Fruit fly (Drosophila melanogaster) whole organism, embryonic: ENCODE measurements around the gene Ldaf1.

ENCODE experiments used
- ATbp ChIP-seq: fragments of 200-800 bp; sonication (Bioruptor generic); optimal IDR thresholded peaks from 2 replicates; lab custom pipeline; 2017; ENCODE audit warnings: missing biosample characterization, mild to moderate bottlenecking, missing genetic modification characterization, missing genetic modification reagents
- Asciz ChIP-seq: fragments of 200-800 bp; sonication (Bioruptor generic); optimal IDR thresholded peaks from 2 replicates; lab custom pipeline; 2017; ENCODE audit warnings: missing biosample characterization, mild to moderate bottlenecking, missing genetic modification characterization, missing genetic modification reagents
- Awh ChIP-seq: fragments of 200-800 bp; sonication (Bioruptor generic); IDR thresholded peaks from 2 replicates; pipeline ENCODE4, ENCODE4 v1.3.6; 2022; ENCODE audit warnings: missing biosample characterization, missing genetic modification characterization
- Blimp-1 ChIP-seq: fragments of 200-800 bp; sonication (Bioruptor generic); optimal IDR thresholded peaks from 3 replicates; lab custom pipeline; 2018; ENCODE audit warnings: missing biosample characterization, missing genetic modification characterization, mild to moderate bottlenecking, moderate library complexity, missing genetic modification reagents
- CG10267 ChIP-seq: fragments of 200-800 bp; sonication (Bioruptor generic); optimal IDR thresholded peaks from 2 replicates; lab custom pipeline; 2018; ENCODE audit warnings: missing biosample characterization, mild to moderate bottlenecking, missing genetic modification characterization, moderate library complexity
- CG10654 ChIP-seq: fragments of 200-800 bp; sonication (Bioruptor generic); optimal IDR thresholded peaks from 2 replicates; lab custom pipeline; 2016; ENCODE audit warnings: missing biosample characterization, missing genetic modification characterization
- CG1233 ChIP-seq: fragments of 200-800 bp; sonication (Bioruptor generic); optimal IDR thresholded peaks from 4 replicates; lab custom pipeline; 2018; ENCODE audit warnings: missing biosample characterization, mild to moderate bottlenecking, missing genetic modification characterization
- CG13123 ChIP-seq: fragments of 200-800 bp; sonication (Bioruptor generic); optimal IDR thresholded peaks from 2 replicates; lab custom pipeline; 2016; ENCODE audit warnings: missing biosample characterization, missing genetic modification characterization
- CG15011 ChIP-seq: fragments of 200-800 bp; sonication (Bioruptor generic); optimal IDR thresholded peaks from 3 replicates; lab custom pipeline; 2018; ENCODE audit warnings: missing biosample characterization, mild to moderate bottlenecking, missing genetic modification characterization
- CG16815 ChIP-seq: fragments of 200-800 bp; sonication (Bioruptor generic); optimal IDR thresholded peaks from 3 replicates; lab custom pipeline; 2017; ENCODE audit warnings: missing biosample characterization, mild to moderate bottlenecking, missing genetic modification characterization
- CG17912 ChIP-seq: fragments of 200-800 bp; sonication (Bioruptor generic); optimal IDR thresholded peaks from 2 replicates; lab custom pipeline; 2018; ENCODE audit warnings: missing biosample characterization, mild to moderate bottlenecking, missing genetic modification characterization
- CG1832 ChIP-seq: fragments of 200-800 bp; sonication (Bioruptor generic); optimal IDR thresholded peaks from 2 replicates; lab custom pipeline; 2017; ENCODE audit warnings: missing biosample characterization, mild to moderate bottlenecking, missing genetic modification characterization, inconsistent platforms
- CG18476 ChIP-seq: fragments of 200-800 bp; sonication (Bioruptor generic); optimal IDR thresholded peaks from 2 replicates; lab custom pipeline; 2016; ENCODE audit warnings: missing biosample characterization, mild to moderate bottlenecking, missing genetic modification characterization
- CG2116 ChIP-seq: fragments of 200-800 bp; sonication (Bioruptor generic); optimal IDR thresholded peaks from 3 replicates; lab custom pipeline; 2018; ENCODE audit warnings: missing biosample characterization, mild to moderate bottlenecking, missing genetic modification characterization
- CG2202 ChIP-seq: fragments of 200-800 bp; sonication (Bioruptor generic); optimal IDR thresholded peaks from 2 replicates; lab custom pipeline; 2018; ENCODE audit warnings: missing biosample characterization, mild to moderate bottlenecking, missing genetic modification characterization
- CG32767 ChIP-seq: fragments of 200-800 bp; sonication (Bioruptor generic); IDR thresholded peaks from 2 replicates; pipeline ENCODE4 v1.3.6; 2022; ENCODE audit warnings: missing biosample characterization, missing genetic modification characterization
- CG3995 ChIP-seq: fragments of 200-800 bp; sonication (Bioruptor generic); optimal IDR thresholded peaks from 3 replicates; lab custom pipeline; 2016; ENCODE audit warnings: missing biosample characterization, missing genetic modification characterization
- CG4424 ChIP-seq: fragments of 200-800 bp; sonication (Bioruptor generic); optimal IDR thresholded peaks from 3 replicates; lab custom pipeline; 2016; ENCODE audit warnings: missing biosample characterization, missing genetic modification characterization
- CG6175 ChIP-seq: fragments of 200-800 bp; sonication (Bioruptor generic); IDR thresholded peaks from 3 replicates; pipeline ENCODE4 v1.3.6; 2022; ENCODE audit warnings: missing biosample characterization, missing genetic modification characterization
- CG6765 ChIP-seq: fragments of 200-800 bp; sonication (Bioruptor generic); optimal IDR thresholded peaks from 3 replicates; lab custom pipeline; 2017; ENCODE audit warnings: missing biosample characterization, mild to moderate bottlenecking, missing genetic modification characterization
- CG9817 ChIP-seq: fragments of 200-800 bp; sonication (Bioruptor generic); optimal IDR thresholded peaks from 2 replicates; lab custom pipeline; 2018; ENCODE audit warnings: missing biosample characterization, mild to moderate bottlenecking, missing genetic modification characterization, moderate library complexity
- CkIIα-i1 ChIP-seq: fragments of 200-800 bp; sonication (Bioruptor generic); IDR thresholded peaks from 2 replicates; pipeline ENCODE4 v1.3.6; 2022; ENCODE audit warnings: missing biosample characterization, missing genetic modification characterization
- Deaf1 ChIP-seq: fragments of 200-800 bp; optimal IDR thresholded peaks from 3 replicates; lab custom pipeline; 2019; ENCODE audit warnings: missing biosample characterization, mild to moderate bottlenecking, missing genetic modification characterization, moderate library complexity
- Dek ChIP-seq: fragments of 200-800 bp; sonication (Bioruptor generic); optimal IDR thresholded peaks from 3 replicates; lab custom pipeline; 2019; ENCODE audit warnings: missing biosample characterization, mild to moderate bottlenecking, missing genetic modification characterization, moderate library complexity
- Doc3 ChIP-seq: fragments of 200-800 bp; sonication (Bioruptor generic); IDR thresholded peaks from 3 replicates; pipeline ENCODE4 v1.3.6; 2022; ENCODE audit warnings: missing biosample characterization, missing genetic modification characterization; ENCODE audit not compliant: partially characterized antibody
- Dref ChIP-seq: fragments of 200-800 bp; sonication (Bioruptor generic); IDR thresholded peaks from 2 replicates; pipeline ENCODE4 v1.3.6; 2022; ENCODE audit warnings: missing biosample characterization, missing genetic modification characterization
- Eip74EF ChIP-seq, 2 experiments: fragments of 200-800 bp in 1 of 2; fragments of >200 bp in 1 of 2; sonication (Bioruptor generic) in 1 of 2; optimal IDR thresholded peaks; 2 replicates each; lab custom pipeline; 2017 to 2019; ENCODE audit warnings: missing biosample characterization in 2 of 2, missing genetic modification characterization in 2 of 2, mild to moderate bottlenecking in 1 of 2, moderate library complexity in 1 of 2
- Ets97D ChIP-seq: fragments of 200-800 bp; sonication (Bioruptor generic); optimal IDR thresholded peaks from 3 replicates; lab custom pipeline; 2016; ENCODE audit warnings: missing biosample characterization, missing genetic modification characterization
- HLH54F ChIP-seq: fragments of 200-800 bp; sonication (Bioruptor generic); optimal IDR thresholded peaks from 3 replicates; lab custom pipeline; 2016; ENCODE audit warnings: missing biosample characterization, missing genetic modification characterization
- MTF-1 ChIP-seq: fragments of 200-800 bp; sonication (Bioruptor generic); optimal IDR thresholded peaks from 2 replicates; lab custom pipeline; 2018; ENCODE audit warnings: missing biosample characterization, mild to moderate bottlenecking, missing genetic modification characterization, borderline replicate concordance
- Poxn ChIP-seq: fragments of 200-800 bp; sonication (Bioruptor generic); IDR thresholded peaks from 2 replicates; pipeline ENCODE4 v1.3.6; 2022; ENCODE audit warnings: missing biosample characterization, missing genetic modification characterization
- Ptx1 ChIP-seq: fragments of 200-800 bp; sonication (Bioruptor generic); IDR thresholded peaks from 2 replicates; pipeline ENCODE4 v1.3.6; 2022; ENCODE audit warnings: missing biosample characterization, missing genetic modification characterization
- Ravus ChIP-seq: fragments of 200-800 bp; sonication (Bioruptor generic); IDR thresholded peaks from 2 replicates; pipeline ENCODE4 v1.3.6; 2022; ENCODE audit warnings: missing biosample characterization, missing genetic modification characterization
- bbx ChIP-seq: fragments of 200-800 bp; sonication (Bioruptor generic); IDR thresholded peaks from 2 replicates; pipeline ENCODE4 v1.3.6; 2022; ENCODE audit warnings: missing biosample characterization, missing genetic modification characterization; ENCODE audit not compliant: partially characterized antibody
- dimm ChIP-seq: fragments of 200-800 bp; sonication (Bioruptor generic); IDR thresholded peaks from 2 replicates; pipeline ENCODE4 v1.3.6; 2022; ENCODE audit warnings: missing biosample characterization, missing genetic modification characterization
- fd3F ChIP-seq: fragments of 200-800 bp; sonication (Bioruptor generic); optimal IDR thresholded peaks from 2 replicates; lab custom pipeline; 2018; ENCODE audit warnings: missing biosample characterization, mild to moderate bottlenecking, missing genetic modification characterization, moderate library complexity
- gce ChIP-seq: fragments of 200-800 bp; sonication (Bioruptor generic); IDR thresholded peaks from 3 replicates; pipeline ENCODE4 v1.3.6; 2022; ENCODE audit warnings: missing biosample characterization, missing genetic modification characterization
- her ChIP-seq: fragments of 200-800 bp; sonication (Bioruptor generic); optimal IDR thresholded peaks from 2 replicates; lab custom pipeline; 2016; ENCODE audit warnings: missing biosample characterization, missing genetic modification characterization
- insv ChIP-seq, 2 experiments: fragments of 200-800 bp; sonication (Bioruptor generic); optimal IDR thresholded peaks; 3 replicates each; lab custom pipeline; 2016 to 2018; ENCODE audit warnings: missing biosample characterization in 2 of 2, missing genetic modification characterization in 2 of 2
- klu ChIP-seq: fragments of 200-800 bp; sonication (Bioruptor generic); IDR thresholded peaks from 2 replicates; pipeline ENCODE4 v1.3.6; 2022; ENCODE audit warnings: missing biosample characterization, missing genetic modification characterization
- lab ChIP-seq: fragments of 200-800 bp; sonication (Bioruptor generic); optimal IDR thresholded peaks from 3 replicates; lab custom pipeline; 2017; ENCODE audit warnings: missing biosample characterization, missing genetic modification characterization, mild to moderate bottlenecking, moderate library complexity, missing genetic modification reagents
- nom ChIP-seq: fragments of 200-800 bp; sonication (Bioruptor generic); optimal IDR thresholded peaks from 2 replicates; lab custom pipeline; 2017; ENCODE audit warnings: missing biosample characterization, missing genetic modification characterization, mild to moderate bottlenecking, moderate library complexity, missing genetic modification reagents
- pho ChIP-seq: fragments of 200-800 bp; sonication (Bioruptor generic); optimal IDR thresholded peaks from 2 replicates; lab custom pipeline; 2016; ENCODE audit warnings: missing biosample characterization, missing genetic modification characterization
- psq ChIP-seq: fragments of 200-800 bp; sonication (Bioruptor generic); optimal IDR thresholded peaks from 2 replicates; lab custom pipeline; 2017; ENCODE audit warnings: missing biosample characterization, missing genetic modification characterization
- pzg ChIP-seq: fragments of 200-800 bp; sonication (Bioruptor generic); optimal IDR thresholded peaks from 3 replicates; lab custom pipeline; 2018; ENCODE audit warnings: missing biosample characterization, mild to moderate bottlenecking, missing genetic modification characterization, moderate library complexity
- ranshi ChIP-seq: fragments of 200-800 bp; sonication (Bioruptor generic); IDR thresholded peaks from 2 replicates; pipeline ENCODE4 v1.3.6; 2022; ENCODE audit warnings: missing biosample characterization, missing genetic modification characterization
- sim ChIP-seq: fragments of 200-800 bp; sonication (Bioruptor generic); IDR thresholded peaks from 2 replicates; pipeline ENCODE4 v1.3.6; 2022; ENCODE audit warnings: missing biosample characterization, missing genetic modification characterization
- vnd ChIP-seq: fragments of 200-800 bp; sonication (Bioruptor generic); IDR thresholded peaks from 3 replicates; pipeline ENCODE4 v1.3.6; 2022; ENCODE audit warnings: missing biosample characterization, missing genetic modification characterization; ENCODE audit not compliant: partially characterized antibody
- z ChIP-seq: fragments of 200-800 bp; sonication (Bioruptor generic); IDR thresholded peaks from 3 replicates; pipeline ENCODE4 v1.3.6; 2022; ENCODE audit warnings: missing biosample characterization, missing genetic modification characterization
- zf30C ChIP-seq: fragments of 200-800 bp; sonication (Bioruptor generic); optimal IDR thresholded peaks from 3 replicates; lab custom pipeline; 2018; ENCODE audit warnings: missing biosample characterization, mild to moderate bottlenecking, missing genetic modification characterization

The Ldaf1 gene

DNA sequence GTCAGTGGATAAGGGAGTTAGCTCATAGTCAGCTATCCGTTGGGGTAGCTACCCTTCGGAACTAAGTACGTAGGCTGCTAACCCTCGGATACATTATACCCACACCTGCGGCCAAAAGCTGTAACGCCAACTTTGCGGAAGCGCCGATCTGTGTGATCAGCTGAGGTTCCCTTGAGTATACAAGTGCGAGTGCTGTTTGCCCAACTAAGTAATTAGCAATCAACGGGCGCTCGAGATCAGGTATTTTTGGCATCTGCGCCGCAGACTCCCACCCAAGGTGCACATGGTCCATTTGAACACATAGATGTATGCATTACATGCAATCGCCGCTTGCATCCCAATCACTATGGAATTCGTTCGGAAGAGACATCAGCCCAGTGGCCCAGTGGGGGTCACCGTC, 47.6 kb downstream of the Ldaf1 start (continued):
- TF ChIP-seq Eip74EF (GFP tag; optimal IDR thresholded peaks at IDR 0.05; lab: Kevin White, UChicago), result peak in 1 of 2 experiments; percentile 59
- TF ChIP-seq Dek (tag; lab: Kevin White, UChicago), result peak; percentile 77
- TF ChIP-seq CG2202, result no peak
- peak; percentile 97 for TF ChIP-seq lab (GFP tag; lab: Kevin White, UChicago)
- peak; percentile 30 for TF ChIP-seq CG1832
- TF ChIP-seq sim, result no peak
- TF ChIP-seq Awh (GFP tag; lab: Robert Waterston, UW), result peak; percentile 79
- 0 out of 2 replicates have a peak, but pooled peaks have one; percentile 51 for TF ChIP-seq CG32767 (GFP tag; lab: Robert Waterston, UW)
- peak in 1 of 2 experiments; percentile 51 for TF ChIP-seq insv (GFP tag; optimal IDR thresholded peaks at IDR 0.05; lab: Kevin White, UChicago)
- 0 out of 3 replicates have a peak, but pooled peaks have one; percentile 41 for TF ChIP-seq z
- peak; percentile 40 for TF ChIP-seq CG13123 (GFP tag; lab: Kevin White, UChicago)
- no peak for TF ChIP-seq Ptx1
- TF ChIP-seq CG17912 (GFP tag; lab: Kevin White, UChicago), result no peak
- peak; percentile 54 for TF ChIP-seq Asciz (GFP tag; lab: Kevin White, UChicago)
- TF ChIP-seq zf30C (GFP tag; lab: Kevin White, UChicago), result no peak
- peak; percentile 67 for TF ChIP-seq ATbp (GFP tag; lab: Kevin White, UChicago)
- no peak for TF ChIP-seq Deaf1 (tag; lab: Kevin White, UChicago)
- peak; percentile 40 for TF ChIP-seq CG9817 (tag; lab: Kevin White, UChicago)
- no peak for TF ChIP-seq Poxn (GFP tag; lab: Robert Waterston, UW)
- peak; percentile 72 for TF ChIP-seq ranshi (GFP tag; lab: Robert Waterston, UW)
- TF ChIP-seq bbx (GFP tag; lab: Robert Waterston, UW), result no peak
- no peak for TF ChIP-seq vnd (GFP tag; lab: Robert Waterston, UW)
- peak; percentile 38 for TF ChIP-seq CG18476 (GFP tag; lab: Kevin White, UChicago)
- peak; percentile 69 for TF ChIP-seq fd3F (GFP tag; lab: Kevin White, UChicago)
- TF ChIP-seq CG6175 (GFP tag; lab: Robert Waterston, UW), result peak; percentile 56; the same call in 1 of the 3 replicates
- peak; percentile 11 for TF ChIP-seq HLH54F (GFP tag; lab: Kevin White, UChicago)
- peak; percentile 32; the same call in 1 of the 2 replicates for TF ChIP-seq klu (GFP tag; lab: Robert Waterston, UW)
- no peak for TF ChIP-seq Doc3
- TF ChIP-seq CG3995 (GFP tag; lab: Kevin White, UChicago), result no peak
- TF ChIP-seq MTF-1 (GFP tag; lab: Kevin White, UChicago), result peak; percentile 60
- TF ChIP-seq her (GFP tag; lab: Kevin White, UChicago), result peak; percentile 81
- TF ChIP-seq gce (GFP tag; lab: Robert Waterston, UW), result peak; percentile 62; the same call in 1 of the 3 replicates
- no peak for TF ChIP-seq nom (GFP tag; lab: Kevin White, UChicago)
- no peak; the same call in 1 of the 2 replicates for TF ChIP-seq Ravus (GFP tag; lab: Robert Waterston, UW)
- peak; percentile 45 for TF ChIP-seq CG10654 (GFP tag; lab: Kevin White, UChicago)
- TF ChIP-seq CG4424, result no peak
- TF ChIP-seq dimm (GFP tag; lab: Robert Waterston, UW), result peak; percentile 43; the same call in 1 of the 2 replicates
- no peak for TF ChIP-seq Blimp-1
- TF ChIP-seq CG15011 (GFP tag; lab: Kevin White, UChicago), result peak; percentile 67
- TF ChIP-seq pho, result peak; percentile 66
- TF ChIP-seq CkIIα-i1 (GFP tag; lab: Robert Waterston, UW), result peak; percentile 32; the same call in 1 of the 2 replicates
- TF ChIP-seq Ets97D (GFP tag; lab: Kevin White, UChicago), result peak; percentile 12
- TF ChIP-seq CG1233 (GFP tag; lab: Kevin White, UChicago), result peak; percentile 61
- peak; percentile 93 for TF ChIP-seq CG6765
- peak; percentile 6 for TF ChIP-seq psq (GFP tag; lab: Kevin White, UChicago)
- TF ChIP-seq CG16815 (GFP tag; lab: Kevin White, UChicago), result no peak
- TF ChIP-seq pzg (GFP tag; lab: Kevin White, UChicago), result peak; percentile 15
- peak; percentile 45 for TF ChIP-seq CG2116 (GFP tag; lab: Kevin White, UChicago)
- no peak for TF ChIP-seq CG10267 (tag; lab: Kevin White, UChicago)
- no peak for TF ChIP-seq Dref (GFP tag; lab: Robert Waterston, UW)
